Fruit fly (Drosophila melanogaster): ENCODE measurements around the gene per.

per gene

DNA sequence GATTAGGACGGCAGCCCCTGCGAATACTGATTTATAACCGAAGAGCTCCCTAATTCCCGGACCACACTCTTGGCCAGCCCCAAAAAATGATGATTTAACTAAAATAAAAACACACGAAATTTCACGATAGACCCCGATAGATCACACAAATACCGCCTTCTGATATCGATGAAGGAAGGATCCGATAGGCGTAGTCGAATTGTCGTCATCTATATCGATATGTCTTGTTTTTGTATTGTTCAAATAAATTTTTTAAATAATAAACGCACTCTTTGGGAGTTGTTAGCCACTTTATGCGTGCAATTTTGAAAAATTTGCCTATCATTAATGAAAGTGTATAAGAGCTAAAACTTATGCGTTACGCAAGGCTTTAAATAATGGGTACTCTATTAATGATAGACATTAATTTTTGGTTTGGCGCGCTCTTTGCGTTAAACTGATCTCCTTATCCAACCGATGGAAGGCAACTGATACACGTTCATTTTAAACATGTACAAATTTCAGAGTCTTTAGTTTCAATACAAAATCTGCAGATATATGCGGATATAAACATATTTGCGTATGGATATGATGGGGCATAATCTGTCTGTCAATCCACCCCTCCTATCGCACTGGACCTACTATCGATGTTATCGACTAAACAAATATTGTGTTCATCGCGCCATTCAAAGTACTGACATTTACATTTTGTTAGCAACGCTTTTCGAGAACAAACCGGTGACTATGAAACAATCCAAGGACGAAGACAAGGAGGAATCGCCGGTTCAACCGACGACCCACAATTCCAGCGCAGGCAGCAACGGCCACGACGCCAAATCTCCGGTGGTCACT, 12.9 kb downstream of the per start, which contains the start of the genes Spg7 and Lint-O (continued):
- no peak for TF ChIP-seq bsh (GFP tag; optimal IDR thresholded peaks at IDR 0.05)
- no peak for TF ChIP-seq ash1 (GFP tag; optimal IDR thresholded peaks at IDR 0.05)
- TF ChIP-seq Sry-β (GFP tag; optimal IDR thresholded peaks at IDR 0.05) = no peak
- TF ChIP-seq fd96Cb (tag; optimal IDR thresholded peaks at IDR 0.05) = no peak
- peak; percentile 74 for TF ChIP-seq CG16813 (GFP tag; IDR thresholded peaks at IDR 0.05; ENCODE audit: partially characterized antibody)
- peak; percentile 70; the same call in 2 of the 3 replicates for TF ChIP-seq HLH4C (GFP tag; IDR thresholded peaks at IDR 0.05; ENCODE audit: partially characterized antibody)
- TF ChIP-seq Stat92E (GFP tag; optimal IDR thresholded peaks at IDR 0.05) = no peak
- no peak for TF ChIP-seq CG16779 (GFP tag; IDR thresholded peaks at IDR 0.05)
- TF ChIP-seq Side (GFP tag; optimal IDR thresholded peaks at IDR 0.05) = no peak
- peak; percentile 52 for TF ChIP-seq sens (GFP tag)
- TF ChIP-seq stwl (tag; optimal IDR thresholded peaks at IDR 0.05) = peak; percentile 19
- no peak for TF ChIP-seq lab (GFP tag; optimal IDR thresholded peaks at IDR 0.05)
- peak; percentile 66 for TF ChIP-seq Dp (GFP tag; optimal IDR thresholded peaks at IDR 0.05)
- no peak for TF ChIP-seq gfzf (GFP tag; optimal IDR thresholded peaks at IDR 0.05)
- no peak for TF ChIP-seq CG32767 (GFP tag; IDR thresholded peaks at IDR 0.05)
- TF ChIP-seq CG34422 (GFP tag; IDR thresholded peaks at IDR 0.05) = no peak
- no peak for TF ChIP-seq CG10274 (GFP tag; optimal IDR thresholded peaks at IDR 0.05)
- TF ChIP-seq Sry-δ (GFP tag; optimal IDR thresholded peaks at IDR 0.05) = peak; percentile 62
- no peak for TF ChIP-seq oc (tag; optimal IDR thresholded peaks at IDR 0.05)
- no peak for TF ChIP-seq Ada2b (GFP tag; IDR thresholded peaks at IDR 0.05)
- peak; percentile 59 for TF ChIP-seq zen2 (GFP tag; IDR thresholded peaks at IDR 0.05; ENCODE audit: partially characterized antibody)
- no peak for TF ChIP-seq CG14441 (GFP tag; IDR thresholded peaks at IDR 0.05)
- TF ChIP-seq CG12104 (GFP tag; optimal IDR thresholded peaks at IDR 0.05) = no peak
- no peak for TF ChIP-seq sob (GFP tag; IDR thresholded peaks at IDR 0.05)
- no peak for TF ChIP-seq Nf-YC (tag; optimal IDR thresholded peaks at IDR 0.05)
- TF ChIP-seq CG7963 (GFP tag; IDR thresholded peaks at IDR 0.05; ENCODE audit: partially characterized antibody) = peak; percentile 74
- TF ChIP-seq CG2116 (GFP tag; optimal IDR thresholded peaks at IDR 0.05) = peak; percentile 63
- TF ChIP-seq her (GFP tag; optimal IDR thresholded peaks at IDR 0.05) = no peak
- TF ChIP-seq unc-4 (GFP tag; IDR thresholded peaks at IDR 0.05; ENCODE audit: partially characterized antibody) = peak; percentile 65
- TF ChIP-seq CG30431 (GFP tag; optimal IDR thresholded peaks at IDR 0.05) = no peak
- peak; percentile 63 for TF ChIP-seq CG9437 (GFP tag; optimal IDR thresholded peaks at IDR 0.05)
- peak; percentile 50; the same call in 2 of the 3 replicates for TF ChIP-seq Doc3 (GFP tag; IDR thresholded peaks at IDR 0.05; ENCODE audit: partially characterized antibody)
- peak; percentile 70 for TF ChIP-seq tna (GFP tag; IDR thresholded peaks at IDR 0.05; ENCODE audit: partially characterized antibody)
- no peak for TF ChIP-seq CG3407 (GFP tag; optimal IDR thresholded peaks at IDR 0.05)
- TF ChIP-seq CG15514 (GFP tag; optimal IDR thresholded peaks at IDR 0.05) = peak; percentile 45
- peak; percentile 57; the same call in 1 of the 2 replicates for TF ChIP-seq MBD-R2 (GFP tag; IDR thresholded peaks at IDR 0.05)
- peak; percentile 69 for TF ChIP-seq E2f2 (GFP tag; IDR thresholded peaks at IDR 0.05)
- no peak for TF ChIP-seq CG10431 (GFP tag; optimal IDR thresholded peaks at IDR 0.05)
- peak; percentile 76 for TF ChIP-seq bbx (GFP tag; IDR thresholded peaks at IDR 0.05; ENCODE audit: partially characterized antibody)
- TF ChIP-seq Dek (tag; optimal IDR thresholded peaks at IDR 0.05) = no peak
- TF ChIP-seq mirr (GFP tag; optimal IDR thresholded peaks at IDR 0.05) = no peak
- TF ChIP-seq vfl (GFP tag; optimal IDR thresholded peaks at IDR 0.05) = no peak
- no peak for TF ChIP-seq CG4424 (GFP tag; optimal IDR thresholded peaks at IDR 0.05)
- peak; percentile 77 for TF ChIP-seq CG13287 (GFP tag; IDR thresholded peaks at IDR 0.05; ENCODE audit: partially characterized antibody)
- TF ChIP-seq mld (GFP tag; IDR thresholded peaks at IDR 0.05; ENCODE audit: partially characterized antibody) = 0 out of 3 replicates have a peak, but pooled peaks have one; percentile 34
- TF ChIP-seq nerfin-2 (GFP tag; IDR thresholded peaks at IDR 0.05; ENCODE audit: partially characterized antibody) = peak; percentile 69
- TF ChIP-seq Opbp (GFP tag; IDR thresholded peaks at IDR 0.05; ENCODE audit: partially characterized antibody) = peak; percentile 84

Measured in whole organism, embryonic.